Fruit fly (Drosophila melanogaster): ENCODE data around the gene Paip2.

Gene Paip2

dm6 chr3R:12997550-12998233 is 17.1 kb downstream of the Paip2 start, which contains the start of the genes CG17327, CG44194 and CG7518 (continued):
- TF ChIP-seq CG17829 (tag; optimal IDR thresholded peaks at IDR 0.05) (peak; percentile 47), CG10959 (GFP tag; IDR thresholded peaks at IDR 0.05) (no peak), CTCF (GFP tag; optimal IDR thresholded peaks at IDR 0.05) (peak; percentile 42), ac (GFP tag; optimal IDR thresholded peaks at IDR 0.05) (no peak), twi (tag; optimal IDR thresholded peaks at IDR 0.05) (no peak), CG2199 (GFP tag; IDR thresholded peaks at IDR 0.05) (no peak), Dad (GFP tag; optimal IDR thresholded peaks at IDR 0.05) (no peak), slbo (GFP tag; IDR thresholded peaks at IDR 0.05) (peak; percentile 56), CG4707 (GFP tag; optimal IDR thresholded peaks at IDR 0.05) (no peak), chif (GFP tag; optimal IDR thresholded peaks at IDR 0.05) (peak in 1 of 2 experiments; percentile 7), Dfd (GFP tag; optimal IDR thresholded peaks at IDR 0.05) (no peak), YL-1 (GFP tag; optimal IDR thresholded peaks at IDR 0.05) (peak; percentile 43), CG16813 (GFP tag; IDR thresholded peaks at IDR 0.05; ENCODE audit: partially characterized antibody) (peak; percentile 33; the same call in 1 of the 3 replicates), dmrt11E (tag; optimal IDR thresholded peaks at IDR 0.05) (no peak), CG9797 (GFP tag; optimal IDR thresholded peaks at IDR 0.05) (peak; percentile 90), Camta (GFP tag; optimal IDR thresholded peaks at IDR 0.05) (peak; percentile 40), CG18764 (GFP tag; optimal IDR thresholded peaks at IDR 0.05) (no peak), pros (GFP tag; optimal IDR thresholded peaks at IDR 0.05) (no peak), Dp (GFP tag; optimal IDR thresholded peaks at IDR 0.05) (peak; percentile 29), ftz-f1 (GFP tag; optimal IDR thresholded peaks at IDR 0.05) (no peak), hb (GFP tag; IDR thresholded peaks at IDR 0.05; ENCODE audit: partially characterized antibody) (no peak), Mrtf (GFP tag; IDR thresholded peaks at IDR 0.05) (no peak), vvl (GFP tag; IDR thresholded peaks at IDR 0.05) (peak; percentile 21; the same call in 1 of the 2 replicates), CG14014 (GFP tag; IDR thresholded peaks at IDR 0.05) (no peak), eve (GFP tag; optimal IDR thresholded peaks at IDR 0.05) (no peak), CG17186 (GFP tag; optimal IDR thresholded peaks at IDR 0.05) (peak; percentile 88), Chrac-16 (GFP tag; optimal IDR thresholded peaks at IDR 0.05) (no peak), CG11398 (GFP tag; optimal IDR thresholded peaks at IDR 0.05) (no peak), Abd-B (GFP tag; optimal IDR thresholded peaks at IDR 0.05) (peak; percentile 39), HLH54F (GFP tag; optimal IDR thresholded peaks at IDR 0.05) (peak; percentile 40), CG30020 (tag; optimal IDR thresholded peaks at IDR 0.05) (peak; percentile 85), Hr3 (GFP tag; optimal IDR thresholded peaks at IDR 0.05) (peak; percentile 53), exex (tag; optimal IDR thresholded peaks at IDR 0.05) (no peak), Xrp1 (GFP tag; IDR thresholded peaks at IDR 0.05) (no peak), CG1024 (GFP tag; IDR thresholded peaks at IDR 0.05) (peak; percentile 53; the same call in 1 of the 2 replicates), az2 (GFP tag; optimal IDR thresholded peaks at IDR 0.05) (peak; percentile 30), da (GFP tag; optimal IDR thresholded peaks at IDR 0.05) (no peak), CG14860 (GFP tag; IDR thresholded peaks at IDR 0.05; ENCODE audit: partially characterized antibody) (0 out of 3 replicates have a peak, but pooled peaks have one; percentile 13), wek (GFP tag; optimal IDR thresholded peaks at IDR 0.05) (no peak), CG32772 (GFP tag; IDR thresholded peaks at IDR 0.05) (no peak), CG14050 (GFP tag; IDR thresholded peaks at IDR 0.05) (no peak), trem (tag; optimal IDR thresholded peaks at IDR 0.05) (peak; percentile 38), Ets97D (GFP tag; optimal IDR thresholded peaks at IDR 0.05) (peak; percentile 62), caup (GFP tag; optimal IDR thresholded peaks at IDR 0.05; ENCODE audit: severe bottlenecking) (no peak), grau (tag; optimal IDR thresholded peaks at IDR 0.05) (peak; percentile 35), pho (GFP tag; optimal IDR thresholded peaks at IDR 0.05) (peak; percentile 22), nerfin-1 (tag; optimal IDR thresholded peaks at IDR 0.05) (peak; percentile 2), CG4424 (GFP tag; optimal IDR thresholded peaks at IDR 0.05) (no peak), dati (GFP tag; IDR thresholded peaks at IDR 0.05) (no peak), Doc3 (GFP tag; IDR thresholded peaks at IDR 0.05; ENCODE audit: partially characterized antibody) (no peak; the same call in 2 of the 3 replicates)
